Worm (Caenorhabditis elegans) whole organism, young adult: ENCODE results near the gene T02H6.6.
"Not testable (repeated sequence)": the region's sequence is repeated elsewhere in the genome, so short reads cannot be mapped to it uniquely, and the experiment has no call there.

Experiments
- bed-1 ChIP-seq: fragments of 200-800 bp; sonication (Bioruptor generic); IDR thresholded peaks from 2 replicates; pipeline ENCODE4 v1.3.6; 2022; ENCODE audit warnings: missing genetic modification reagents, missing genetic modification characterization, missing compliant biosample characterization
- ceh-100 ChIP-seq: fragments of 200-800 bp; sonication (Bioruptor generic); IDR thresholded peaks from 2 replicates; pipeline ENCODE4 v1.3.6; 2022; ENCODE audit warnings: missing genetic modification reagents, missing genetic modification characterization, missing compliant biosample characterization
- die-1 ChIP-seq: sonication (generic microtip); optimal IDR thresholded peaks from 2 replicates; lab custom pipeline; 2016; ENCODE audit warnings: missing genotype, mild to moderate bottlenecking, missing genetic modification characterization, missing compliant biosample characterization
- ekl-4 ChIP-seq: fragments of 200-800 bp; sonication (Bioruptor generic); IDR thresholded peaks from 2 replicates; pipeline ENCODE4 v1.3.6; 2022; ENCODE audit warnings: missing genetic modification reagents, missing genetic modification characterization, missing compliant biosample characterization
- hmg-1.2 ChIP-seq: fragments of 200-800 bp; sonication (Bioruptor generic); IDR thresholded peaks from 2 replicates; pipeline ENCODE4 v1.3.6; 2022; ENCODE audit warnings: missing genetic modification reagents, missing genetic modification characterization, missing compliant biosample characterization
- hrde-1 ChIP-seq: sonication (generic microtip); optimal IDR thresholded peaks from 2 replicates; lab custom pipeline; 2016; ENCODE audit warnings: missing genetic modification characterization, mild to moderate bottlenecking, missing compliant biosample characterization, moderate library complexity, missing genotype, missing genetic modification reagents, borderline replicate concordance
- lin-26 ChIP-seq: fragments of 200-800 bp; sonication (Bioruptor generic); IDR thresholded peaks from 2 replicates; pipeline ENCODE4 v1.3.6; 2022; ENCODE audit warnings: missing genetic modification reagents, missing genetic modification characterization, missing compliant biosample characterization
- lin-35 ChIP-seq, 3 experiments: fragments of 150-350 bp in 2 of 3; sonication (generic microtip) in 1 of 3; optimal IDR thresholded peaks; 2 replicates each; lab custom pipeline; 2014 to 2018; ENCODE audit warnings: missing biosample characterization in 3 of 3, missing genetic modification characterization in 3 of 3, missing genetic modification reagents in 3 of 3
- nfya-2 ChIP-seq: fragments of 200-800 bp; sonication (Bioruptor generic); IDR thresholded peaks from 2 replicates; pipeline ENCODE4 v1.3.6; 2022; ENCODE audit warnings: missing genetic modification reagents, missing genetic modification characterization, missing compliant biosample characterization

DNA sequence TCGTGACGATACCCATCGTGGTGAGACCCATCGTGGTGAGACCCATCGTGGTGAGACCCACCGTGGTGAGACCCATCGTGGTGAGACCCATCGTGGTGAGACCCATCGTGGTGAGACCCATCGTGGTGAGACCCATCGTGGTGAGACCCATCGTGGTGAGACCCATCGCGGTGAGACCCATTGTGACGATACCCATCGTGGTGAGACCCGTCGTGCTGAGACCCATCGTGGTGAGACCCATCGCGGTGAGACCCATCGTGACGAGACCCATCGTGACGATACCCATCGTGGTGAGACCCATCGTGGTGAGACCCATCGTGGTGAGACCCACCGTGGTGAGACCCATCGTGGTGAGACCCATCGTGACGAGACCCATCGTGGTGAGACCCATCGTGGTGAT, 11.5 kb downstream of the T02H6.6 start:
- TF ChIP-seq hrde-1 (tag; lab: Kevin White, UChicago); ekl-4 (GFP tag; lab: Robert Waterston, UW); hmg-1.2; ceh-100 (GFP tag; lab: Robert Waterston, UW); die-1 (tag; lab: Kevin White, UChicago); nfya-2 (GFP tag; lab: Robert Waterston, UW); lin-35 (GFP tag; optimal IDR thresholded peaks at IDR 0.05; lab: Kevin White, UChicago): not testable (repeated sequence)
- TF ChIP-seq bed-1 (GFP tag; lab: Robert Waterston, UW), result peak; percentile 93; the same call in 1 of the 2 replicates
- 0 out of 2 replicates have a peak, but pooled peaks have one; percentile 56 for TF ChIP-seq lin-26 (GFP tag; lab: Robert Waterston, UW)
